Fruit fly (Drosophila melanogaster) whole organism, embryonic: ENCODE measurements around the gene arg.

ENCODE experiments used
- BEAF-32 ChIP-seq: fragments of 200-800 bp; sonication (Bioruptor generic); optimal IDR thresholded peaks from 3 replicates; lab custom pipeline; 2017; ENCODE audit warnings: missing biosample characterization, missing genetic modification characterization, mild to moderate bottlenecking, moderate library complexity, missing genetic modification reagents
- Bgb ChIP-seq: fragments of 200-800 bp; sonication (Bioruptor generic); IDR thresholded peaks from 2 replicates; pipeline ENCODE4 v1.3.6; 2022; ENCODE audit warnings: missing biosample characterization, missing genetic modification characterization; ENCODE audit not compliant: partially characterized antibody
- CG12236 ChIP-seq: fragments of 200-800 bp; sonication (Bioruptor generic); optimal IDR thresholded peaks from 2 replicates; lab custom pipeline; 2016; ENCODE audit warnings: missing biosample characterization, missing genetic modification characterization
- CG13287 ChIP-seq: fragments of 200-800 bp; sonication (Bioruptor generic); IDR thresholded peaks from 2 replicates; pipeline ENCODE4 v1.3.6; 2022; ENCODE audit warnings: missing biosample characterization, missing genetic modification characterization; ENCODE audit not compliant: partially characterized antibody
- CG13424 ChIP-seq: fragments of 200-800 bp; sonication (Bioruptor generic); optimal IDR thresholded peaks from 2 replicates; lab custom pipeline; 2019; ENCODE audit warnings: missing biosample characterization, mild to moderate bottlenecking, missing genetic modification characterization, moderate library complexity
- CG14860 ChIP-seq: fragments of 200-800 bp; sonication (Bioruptor generic); IDR thresholded peaks from 3 replicates; pipeline ENCODE4 v1.3.6; 2022; ENCODE audit warnings: missing biosample characterization, missing genetic modification characterization; ENCODE audit not compliant: partially characterized antibody
- CG15479 ChIP-seq: fragments of 200-800 bp; sonication (Bioruptor generic); optimal IDR thresholded peaks from 3 replicates; lab custom pipeline; 2019; ENCODE audit warnings: missing biosample characterization, mild to moderate bottlenecking, missing genetic modification characterization, moderate library complexity
- CG15514 ChIP-seq: fragments of 200-800 bp; sonication (Bioruptor generic); optimal IDR thresholded peaks from 3 replicates; lab custom pipeline; 2017; ENCODE audit warnings: missing biosample characterization, missing genetic modification characterization, mild to moderate bottlenecking, moderate library complexity, missing genetic modification reagents
- CG16863 ChIP-seq: fragments of 200-800 bp; sonication (Bioruptor generic); optimal IDR thresholded peaks from 3 replicates; lab custom pipeline; 2016; ENCODE audit warnings: missing biosample characterization, missing genetic modification characterization
- CG17385 ChIP-seq: fragments of 200-800 bp; sonication (Bioruptor generic); optimal IDR thresholded peaks from 3 replicates; lab custom pipeline; 2018; ENCODE audit warnings: missing biosample characterization, mild to moderate bottlenecking, missing genetic modification characterization
- CG30403 ChIP-seq: fragments of 200-800 bp; sonication (Bioruptor generic); optimal IDR thresholded peaks from 3 replicates; lab custom pipeline; 2016; ENCODE audit warnings: missing biosample characterization, missing genetic modification characterization
- CG3847 ChIP-seq: fragments of 200-800 bp; sonication (Bioruptor generic); IDR thresholded peaks from 2 replicates; pipeline ENCODE4 v1.3.6; 2022; ENCODE audit warnings: missing biosample characterization, missing genetic modification characterization
- CG4730 ChIP-seq: fragments of 200-800 bp; sonication (Bioruptor generic); IDR thresholded peaks from 2 replicates; pipeline ENCODE4 v1.3.6; 2022; ENCODE audit warnings: missing biosample characterization, missing genetic modification characterization
- CG7786 ChIP-seq: fragments of 200-800 bp; sonication (Bioruptor generic); optimal IDR thresholded peaks from 2 replicates; lab custom pipeline; 2016; ENCODE audit warnings: missing biosample characterization, missing genetic modification characterization
- CG8281 ChIP-seq: fragments of 200-800 bp; sonication (Bioruptor generic); optimal IDR thresholded peaks from 2 replicates; lab custom pipeline; 2018; ENCODE audit warnings: missing biosample characterization, mild to moderate bottlenecking, missing genetic modification characterization, moderate library complexity
- CG9797 ChIP-seq: fragments of 200-800 bp; sonication (Bioruptor generic); optimal IDR thresholded peaks from 3 replicates; lab custom pipeline; 2018; ENCODE audit warnings: missing biosample characterization, mild to moderate bottlenecking, missing genetic modification characterization
- CG9817 ChIP-seq: fragments of 200-800 bp; sonication (Bioruptor generic); optimal IDR thresholded peaks from 2 replicates; lab custom pipeline; 2018; ENCODE audit warnings: missing biosample characterization, mild to moderate bottlenecking, missing genetic modification characterization, moderate library complexity
- CG9932 ChIP-seq: fragments of 200-800 bp; sonication (Bioruptor generic); IDR thresholded peaks from 2 replicates; pipeline ENCODE4 v1.3.6; 2022; ENCODE audit warnings: missing biosample characterization, missing genetic modification characterization
- CHES-1-like ChIP-seq: fragments of 200-800 bp; sonication (Bioruptor generic); optimal IDR thresholded peaks from 2 replicates; lab custom pipeline; 2016; ENCODE audit warnings: missing biosample characterization, missing genetic modification characterization
- Dll ChIP-seq: fragments of 200-800 bp; sonication (Bioruptor generic); IDR thresholded peaks from 4 replicates; pipeline ENCODE4 v1.3.6; 2022; ENCODE audit warnings: missing biosample characterization, missing genetic modification characterization; ENCODE audit not compliant: partially characterized antibody
- Dp ChIP-seq: fragments of 200-800 bp; sonication (Bioruptor generic); optimal IDR thresholded peaks from 2 replicates; lab custom pipeline; 2018; ENCODE audit warnings: missing biosample characterization, mild to moderate bottlenecking, missing genetic modification characterization, moderate library complexity
- Dref ChIP-seq: fragments of 200-800 bp; sonication (Bioruptor generic); IDR thresholded peaks from 2 replicates; pipeline ENCODE4 v1.3.6; 2022; ENCODE audit warnings: missing biosample characterization, missing genetic modification characterization
- Ets97D ChIP-seq: fragments of 200-800 bp; sonication (Bioruptor generic); optimal IDR thresholded peaks from 3 replicates; lab custom pipeline; 2016; ENCODE audit warnings: missing biosample characterization, missing genetic modification characterization
- Fer3 ChIP-seq: fragments of 200-800 bp; sonication (Bioruptor generic); optimal IDR thresholded peaks from 2 replicates; lab custom pipeline; 2018; ENCODE audit warnings: missing biosample characterization, mild to moderate bottlenecking, missing genetic modification characterization, moderate library complexity
- HLH4C ChIP-seq: fragments of 200-800 bp; sonication (Bioruptor generic); IDR thresholded peaks from 3 replicates; pipeline ENCODE4 v1.3.6; 2022; ENCODE audit warnings: missing biosample characterization, missing genetic modification characterization; ENCODE audit not compliant: partially characterized antibody
- Hr51 ChIP-seq, 2 experiments: fragments of 200-800 bp; sonication (Bioruptor generic); optimal IDR thresholded peaks; 2 replicates in 1 of 2; 3 replicates in 1 of 2; lab custom pipeline; 2016 to 2018; ENCODE audit warnings: missing biosample characterization in 2 of 2, missing genetic modification characterization in 2 of 2, mild to moderate bottlenecking in 1 of 2, moderate library complexity in 1 of 2
- Max ChIP-seq: fragments of 200-800 bp; sonication (Bioruptor generic); optimal IDR thresholded peaks from 2 replicates; lab custom pipeline; 2016; ENCODE audit warnings: missing biosample characterization, mild to moderate bottlenecking, missing genetic modification characterization
- NK7.1 ChIP-seq: fragments of 200-800 bp; sonication (Bioruptor generic); optimal IDR thresholded peaks from 3 replicates; lab custom pipeline; 2016; ENCODE audit warnings: missing biosample characterization, missing genetic modification characterization
- Oli ChIP-seq: fragments of 200-800 bp; sonication (Bioruptor generic); optimal IDR thresholded peaks from 2 replicates; lab custom pipeline; 2018; ENCODE audit warnings: missing biosample characterization, mild to moderate bottlenecking, missing genetic modification characterization, moderate library complexity
- Pdp1 ChIP-seq, 2 experiments: fragments of 200-800 bp; sonication (Bioruptor generic); optimal IDR thresholded peaks; 3 replicates each; lab custom pipeline; 2016; ENCODE audit warnings: missing biosample characterization in 2 of 2, missing genetic modification characterization in 2 of 2, mild to moderate bottlenecking in 1 of 2, moderate library complexity in 1 of 2
- Rfx ChIP-seq: fragments of 200-800 bp; sonication (Bioruptor generic); IDR thresholded peaks from 2 replicates; pipeline ENCODE4 v1.3.6; 2022; ENCODE audit warnings: missing biosample characterization, missing genetic modification characterization
- Rx ChIP-seq: fragments of 200-800 bp; sonication (Bioruptor generic); IDR thresholded peaks from 2 replicates; pipeline ENCODE4 v1.3.6; 2022; ENCODE audit warnings: missing biosample characterization, missing genetic modification characterization
- Sin3A ChIP-seq: fragments of >200 bp; optimal IDR thresholded peaks from 2 replicates; lab custom pipeline; 2018
- Sox100B ChIP-seq: fragments of 200-800 bp; sonication (Bioruptor generic); optimal IDR thresholded peaks from 3 replicates; lab custom pipeline; 2018; ENCODE audit warnings: missing biosample characterization, mild to moderate bottlenecking, missing genetic modification characterization
- amos ChIP-seq: fragments of 200-800 bp; sonication (Bioruptor generic); IDR thresholded peaks from 2 replicates; pipeline ENCODE4 v1.3.6; 2022; ENCODE audit warnings: missing biosample characterization, missing genetic modification characterization; ENCODE audit not compliant: partially characterized antibody
- ara ChIP-seq: fragments of 200-800 bp; sonication (Bioruptor generic); IDR thresholded peaks from 2 replicates; pipeline ENCODE4 v1.3.6; 2022; ENCODE audit warnings: missing biosample characterization, missing genetic modification characterization
- esg ChIP-seq: fragments of 200-800 bp; sonication (Bioruptor generic); conservative IDR thresholded peaks from 2 replicates; pipeline ENCODE4 v1.3.6; 2022; ENCODE audit warnings: missing biosample characterization, missing genetic modification characterization
- gfzf ChIP-seq: fragments of 200-800 bp; sonication (Bioruptor generic); optimal IDR thresholded peaks from 2 replicates; lab custom pipeline; 2016; ENCODE audit warnings: missing biosample characterization, mild to moderate bottlenecking, missing genetic modification characterization, moderate library complexity
- gsb-n ChIP-seq: fragments of 200-800 bp; sonication (Bioruptor generic); optimal IDR thresholded peaks from 3 replicates; lab custom pipeline; 2018; ENCODE audit warnings: missing biosample characterization, mild to moderate bottlenecking, missing genetic modification characterization
- lilli ChIP-seq: fragments of 200-800 bp; sonication (Bioruptor generic); optimal IDR thresholded peaks from 3 replicates; lab custom pipeline; 2016; ENCODE audit warnings: missing biosample characterization, missing genetic modification characterization
- mam ChIP-seq: fragments of 200-800 bp; sonication (Bioruptor generic); optimal IDR thresholded peaks from 3 replicates; lab custom pipeline; 2016; ENCODE audit warnings: missing biosample characterization, missing genetic modification characterization
- row ChIP-seq: fragments of 200-800 bp; sonication (Bioruptor generic); IDR thresholded peaks from 3 replicates; pipeline ENCODE4 v1.3.6; 2022; ENCODE audit warnings: missing biosample characterization, missing genetic modification characterization
- shn ChIP-seq: fragments of 200-800 bp; sonication (Bioruptor generic); optimal IDR thresholded peaks from 3 replicates; lab custom pipeline; 2016; ENCODE audit warnings: missing biosample characterization, missing genetic modification characterization
- stc ChIP-seq: fragments of 200-800 bp; sonication (Bioruptor generic); IDR thresholded peaks from 2 replicates; pipeline ENCODE4 v1.3.6; 2022; ENCODE audit warnings: missing biosample characterization, missing genetic modification characterization
- tin ChIP-seq: fragments of 200-800 bp; sonication (Bioruptor generic); optimal IDR thresholded peaks from 3 replicates; lab custom pipeline; 2016; ENCODE audit warnings: missing biosample characterization, missing genetic modification characterization
- toy ChIP-seq: fragments of 200-800 bp; sonication (Bioruptor generic); IDR thresholded peaks from 2 replicates; pipeline ENCODE4 v1.3.6; 2022; ENCODE audit warnings: missing biosample characterization, missing genetic modification characterization
- trem ChIP-seq: fragments of 200-800 bp; optimal IDR thresholded peaks from 3 replicates; lab custom pipeline; 2019; ENCODE audit warnings: missing biosample characterization, mild to moderate bottlenecking, missing genetic modification characterization, moderate library complexity
- vnd ChIP-seq: fragments of 200-800 bp; sonication (Bioruptor generic); IDR thresholded peaks from 3 replicates; pipeline ENCODE4 v1.3.6; 2022; ENCODE audit warnings: missing biosample characterization, missing genetic modification characterization; ENCODE audit not compliant: partially characterized antibody
- yki ChIP-seq: fragments of >200 bp; optimal IDR thresholded peaks from 3 replicates; lab custom pipeline; 2018
- zfh2 ChIP-seq: fragments of 200-800 bp; sonication (Bioruptor generic); optimal IDR thresholded peaks from 2 replicates; lab custom pipeline; 2016; ENCODE audit warnings: missing biosample characterization, missing genetic modification characterization

The arg gene

DNA sequence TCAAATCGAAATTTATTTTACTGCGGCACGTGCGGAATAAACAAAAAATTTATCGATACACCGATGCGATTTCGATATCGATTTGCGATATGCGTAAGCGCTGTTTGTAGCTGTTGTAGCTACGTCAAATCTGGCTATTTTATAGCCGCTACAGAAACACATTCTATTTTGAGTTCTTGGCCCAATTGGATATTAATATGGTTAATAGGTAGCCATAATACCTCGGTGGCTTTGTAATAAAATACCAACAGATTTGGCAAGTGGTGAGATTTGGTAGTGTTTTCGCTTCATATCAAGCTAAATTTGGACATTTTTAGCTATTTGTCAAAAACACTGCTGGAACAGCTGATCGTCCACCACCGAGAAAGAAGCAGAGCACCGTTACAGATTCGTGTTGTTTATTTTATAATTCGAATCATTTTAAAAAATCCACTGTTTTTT lies 21.7 kb upstream of the arg start, which contains the start of the genes CG18273 and CG3156 (continued):
- TF ChIP-seq CG14860 (GFP tag; lab: Robert Waterston, UW) (peak; percentile 48; the same call in 1 of the 3 replicates), Fer3 (tag; lab: Kevin White, UChicago) (no peak), Pdp1 (GFP tag; optimal IDR thresholded peaks at IDR 0.05; lab: Kevin White, UChicago) (peak in 1 of 2 experiments; percentile 41), HLH4C (GFP tag; lab: Robert Waterston, UW) (peak; percentile 71), Ets97D (GFP tag; lab: Kevin White, UChicago) (peak; percentile 43), CHES-1-like (peak; percentile 66), CG16863 (GFP tag; lab: Kevin White, UChicago) (no peak), ara (GFP tag; lab: Robert Waterston, UW) (no peak), CG12236 (GFP tag; lab: Kevin White, UChicago) (no peak), vnd (GFP tag; lab: Robert Waterston, UW) (peak; percentile 43; the same call in 1 of the 3 replicates), gfzf (GFP tag; lab: Kevin White, UChicago) (peak; percentile 39), CG7786 (GFP tag; lab: Kevin White, UChicago) (peak; percentile 3), Hr51 (GFP tag; optimal IDR thresholded peaks at IDR 0.05; lab: Kevin White, UChicago) (peak in 1 of 2 experiments; percentile 4), CG9932 (peak; percentile 46), amos (peak; percentile 28; the same call in 1 of the 2 replicates), CG13424 (tag; lab: Kevin White, UChicago) (peak; percentile 24), Dll (GFP tag; lab: Robert Waterston, UW) (peak; percentile 65), CG15479 (GFP tag; lab: Kevin White, UChicago) (no peak), lilli (GFP tag; lab: Kevin White, UChicago) (peak; percentile 26), tin (GFP tag; lab: Kevin White, UChicago) (no peak), trem (peak; percentile 73), mam (GFP tag; lab: Kevin White, UChicago) (peak; percentile 34), Dp (GFP tag; lab: Kevin White, UChicago) (peak; percentile 39), Sin3A (peak; percentile 85), CG4730 (GFP tag; lab: Robert Waterston, UW) (no peak), Sox100B (no peak), Rfx (GFP tag; lab: Robert Waterston, UW) (no peak), stc (GFP tag; lab: Robert Waterston, UW) (no peak), BEAF-32 (GFP tag; lab: Kevin White, UChicago) (peak; percentile 64), Dref (GFP tag; lab: Robert Waterston, UW) (peak; percentile 74), Max (GFP tag; lab: Kevin White, UChicago) (peak; percentile 52), CG13287 (GFP tag; lab: Robert Waterston, UW) (peak; percentile 63; the same call in 1 of the 2 replicates), esg (GFP tag; lab: Robert Waterston, UW) (no peak), gsb-n (tag; lab: Kevin White, UChicago) (peak; percentile 21), Rx (GFP tag; lab: Robert Waterston, UW) (no peak), CG17385 (peak; percentile 94), CG8281 (tag; lab: Kevin White, UChicago) (no peak), CG9817 (tag; lab: Kevin White, UChicago) (no peak), toy (GFP tag; lab: Robert Waterston, UW) (no peak), zfh2 (GFP tag; lab: Kevin White, UChicago) (peak; percentile 36), yki (lab: Kevin White, UChicago) (no peak), CG3847 (GFP tag; lab: Robert Waterston, UW) (0 out of 2 replicates have a peak, but pooled peaks have one; percentile 23), Bgb (GFP tag; lab: Robert Waterston, UW) (peak; percentile 21; the same call in 1 of the 2 replicates), CG9797 (peak; percentile 49), Oli (no peak), row (peak; percentile 77), CG30403 (GFP tag; lab: Kevin White, UChicago) (peak; percentile 7), NK7.1 (GFP tag; lab: Kevin White, UChicago) (no peak), shn (GFP tag; lab: Kevin White, UChicago) (peak; percentile 19), CG15514 (peak; percentile 69)
